Worm (Caenorhabditis elegans) whole organism, dauer: ENCODE measurements around the gene ZC239.16.
"Not testable (repeated sequence)": the region's sequence is repeated elsewhere in the genome, so short reads cannot be mapped to it uniquely, and the experiment has no call there.

Experiments
- unc-62 ChIP-seq: sonication (generic microtip); optimal IDR thresholded peaks from 2 replicates; lab custom pipeline; 2017; ENCODE audit warnings: missing biosample characterization, missing genetic modification reagents, missing genetic modification characterization

Gene ZC239.16

DNA sequence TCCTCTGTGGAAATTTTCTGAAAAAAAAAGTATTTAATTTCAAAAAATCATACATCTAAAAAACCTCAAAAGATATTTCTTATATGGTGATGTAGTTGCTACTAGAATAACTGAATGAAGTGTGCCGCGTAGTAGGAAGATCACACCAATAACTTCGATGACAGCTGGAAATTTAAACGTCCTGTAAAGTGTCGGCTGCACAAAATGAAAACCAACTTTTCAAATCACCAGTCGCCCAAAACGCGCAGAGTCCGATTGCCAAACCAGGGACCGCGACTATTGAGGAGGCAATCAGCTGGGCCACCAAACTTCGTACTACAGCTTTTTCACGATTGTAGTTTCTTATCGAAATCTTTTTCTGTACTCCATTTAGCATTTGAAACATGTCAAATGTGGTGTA, 23.9 kb downstream of the ZC239.16 start, which contains the start of gene sri-48:
sri-48 (minus strand) TSS at position 101 of the 400 bp plus-strand sequence.
- not testable (repeated sequence) for TF ChIP-seq unc-62 (GFP tag; lab: Kevin White, UChicago)

DNA sequence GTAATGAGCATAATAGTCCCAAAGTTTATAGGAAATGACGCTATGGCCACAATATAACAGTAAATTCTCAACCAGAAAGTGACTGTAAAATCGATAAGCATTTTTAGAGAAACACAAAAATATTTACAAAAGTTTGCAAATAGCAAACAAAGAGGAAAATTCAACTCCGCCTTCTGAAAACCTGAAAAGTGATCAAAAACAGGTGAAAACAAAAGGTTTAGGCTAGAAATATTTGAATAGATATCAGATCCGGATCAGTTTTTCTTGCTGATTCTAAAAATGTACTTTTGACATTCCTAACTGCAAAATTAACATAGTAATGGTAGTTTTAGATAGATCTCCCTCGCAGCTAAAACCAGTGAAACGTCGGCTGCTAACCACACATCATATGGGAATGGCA, 26.1 kb downstream of the ZC239.16 start, which contains the start of gene sri-51:
sri-51 (minus strand) TSS at position 101 of the 400 bp plus-strand sequence.
- no peak for TF ChIP-seq unc-62 (GFP tag; lab: Kevin White, UChicago)

DNA sequence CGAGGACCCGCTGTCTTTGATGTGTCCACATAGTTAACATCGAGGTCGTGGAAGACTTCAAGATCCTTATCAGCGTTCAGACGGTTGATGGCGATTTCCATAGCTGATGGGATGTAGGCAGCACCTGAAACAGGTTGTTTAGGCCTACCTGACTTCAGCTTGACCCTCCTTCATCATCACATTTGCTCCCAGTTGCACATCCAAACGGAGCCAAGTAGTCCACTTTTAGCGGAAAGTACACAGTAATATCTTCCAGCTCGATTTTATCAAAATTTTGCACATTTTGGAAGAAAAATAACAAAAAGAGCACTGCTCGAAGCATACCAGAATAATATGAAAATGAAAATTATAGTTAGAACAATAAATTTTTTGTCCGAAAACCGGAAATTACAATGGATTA, 28.2 kb downstream of the ZC239.16 start, which contains the start of gene gcy-15:
gcy-15 (minus strand) TSS at position 101 of the 400 bp plus-strand sequence.
- no peak for TF ChIP-seq unc-62 (GFP tag; lab: Kevin White, UChicago)

ce11 chrII:3195739-3196138, 29.4 kb downstream of the ZC239.16 start:
- TF ChIP-seq unc-62 (GFP tag; lab: Kevin White, UChicago), result no peak

- not testable (repeated sequence) for TF ChIP-seq unc-62 (GFP tag; lab: Kevin White, UChicago)
These were observed 33.6 kb downstream of the ZC239.16 start, which contains the start of gene Y27F2A.9 for ce11 chrII:3191544-3191943. Gene Y27F2A.9 (minus strand): TSS chrII:3191644.

- not testable (repeated sequence) for TF ChIP-seq unc-62 (GFP tag; lab: Kevin White, UChicago)
These were observed 36.1 kb downstream of the ZC239.16 start, which contains the start of gene Y27F2A.11 for ce11 chrII:3189038-3189437. Gene Y27F2A.11 (plus strand): TSS chrII:3189338.

- no peak for TF ChIP-seq unc-62 (GFP tag; lab: Kevin White, UChicago)
These were observed 39.3 kb downstream of the ZC239.16 start for ce11 chrII:3185848-3186247.

DNA sequence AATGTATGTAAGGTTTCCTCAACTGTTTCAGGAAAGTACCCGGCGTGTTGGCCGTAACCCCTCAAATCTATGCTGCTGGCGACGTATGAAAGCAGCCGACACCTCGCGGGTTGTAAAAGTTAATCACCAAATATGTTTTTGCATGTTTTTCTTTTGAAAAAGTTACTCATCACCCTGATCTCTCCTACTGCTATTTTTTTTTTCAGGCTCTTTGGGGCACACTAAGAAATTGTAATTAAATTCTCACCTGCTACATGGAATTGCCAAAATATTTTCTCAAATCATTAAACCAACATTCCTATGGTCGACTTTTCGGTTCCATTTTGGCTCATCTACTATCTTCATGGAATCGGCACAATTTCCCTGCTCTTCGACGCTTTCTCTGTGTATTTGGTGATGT, 40.3 kb downstream of the ZC239.16 start, which contains the start of gene sri-78:
sri-78 (plus strand) TSS at position 301 of the 400 bp plus-strand sequence.
- not testable (repeated sequence) for TF ChIP-seq unc-62 (GFP tag; lab: Kevin White, UChicago)

DNA sequence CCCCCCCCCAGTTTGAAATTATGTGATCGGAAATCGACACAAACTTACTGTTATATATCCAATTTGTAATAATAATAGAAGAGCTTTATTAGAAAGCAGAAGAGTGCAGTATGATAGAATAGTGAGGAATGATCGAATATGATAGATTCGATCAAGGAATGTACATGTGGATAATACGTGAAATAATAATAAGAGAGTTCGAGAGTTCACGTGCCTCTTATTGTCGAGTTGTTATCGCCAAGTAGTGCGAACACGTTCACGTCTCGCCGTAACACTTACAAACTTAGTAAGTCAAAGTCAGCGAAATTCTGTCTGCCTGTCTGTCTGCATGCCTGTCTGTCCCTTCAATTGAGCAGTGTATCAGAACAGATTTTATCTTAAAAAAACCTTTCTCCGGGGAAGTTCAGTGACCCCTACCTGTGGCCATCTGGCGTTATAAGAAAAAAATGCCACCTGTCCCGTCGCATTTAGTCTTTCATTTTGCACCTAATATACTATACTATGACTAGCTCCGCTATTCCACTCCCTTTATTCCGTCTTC, 41.7 kb downstream of the ZC239.16 start, which contains the start of the genes Y27F2A.6 and Y27F2A.8:
Y27F2A.6 (minus strand) TSS at position 101 of the 541 bp plus-strand sequence.
Y27F2A.8 (plus strand) TSS at position 491 of the 541 bp plus-strand sequence.
- TF ChIP-seq unc-62 (GFP tag; lab: Kevin White, UChicago), result not testable (repeated sequence)

DNA sequence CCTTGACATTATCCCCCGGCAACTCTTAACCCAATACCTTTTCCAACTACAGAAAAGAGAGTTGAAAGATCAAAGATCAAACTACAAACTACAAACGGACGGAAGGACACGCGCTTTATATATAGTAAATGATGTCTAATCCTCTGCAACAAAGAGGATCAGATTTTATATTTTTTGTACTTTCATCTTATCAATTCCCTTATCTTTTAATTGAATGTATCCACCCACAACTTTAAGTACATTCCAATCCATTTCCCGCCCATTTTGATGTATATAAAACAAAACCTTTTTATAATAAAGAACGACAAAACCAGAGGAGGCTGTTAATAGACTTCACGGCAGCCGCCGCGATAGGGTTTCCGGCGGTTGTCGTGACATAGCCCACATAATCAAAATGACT, 47.5 kb downstream of the ZC239.16 start, which contains the start of gene sri-40:
sri-40 (plus strand) TSS at position 301 of the 400 bp plus-strand sequence.
- not testable (repeated sequence) for TF ChIP-seq unc-62 (GFP tag; lab: Kevin White, UChicago)
